Fruit fly (Drosophila melanogaster): Measurements from ENCODE around the gene CG32473.

The CG32473 gene

DNA sequence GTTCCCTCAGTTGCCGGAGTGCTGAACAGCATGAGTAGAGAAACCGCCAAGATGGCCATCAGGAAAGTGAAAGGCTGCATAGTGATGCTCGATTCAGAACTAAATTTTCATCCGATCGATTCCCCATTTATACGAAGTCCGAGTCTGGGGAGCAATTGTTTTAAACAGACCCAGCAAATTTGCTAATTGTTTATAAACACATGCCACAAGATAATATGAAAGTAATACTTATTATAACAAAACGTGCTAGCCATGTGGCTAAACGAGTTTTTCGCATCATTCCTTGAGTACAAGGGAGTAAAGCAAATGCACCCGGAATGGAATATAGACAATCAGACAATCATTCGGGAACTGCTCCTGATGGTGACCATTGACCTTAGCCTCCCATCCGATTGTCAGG, 10.6 kb downstream of the CG32473 start, which contains the start of gene CG44142:
Gene CG44142, minus strand, starts transcription at position 101 of the 400 bp plus-strand sequence.
- TF ChIP-seq insv (optimal IDR thresholded peaks at IDR 0.05) (no peak), Sin3A (optimal IDR thresholded peaks at IDR 0.05) (no peak), h (optimal IDR thresholded peaks at IDR 0.05) (no peak), Myc (optimal IDR thresholded peaks at IDR 0.05) (no peak), ttk (optimal IDR thresholded peaks at IDR 0.05) (no peak), psq (optimal IDR thresholded peaks at IDR 0.05) (no peak)

DNA sequence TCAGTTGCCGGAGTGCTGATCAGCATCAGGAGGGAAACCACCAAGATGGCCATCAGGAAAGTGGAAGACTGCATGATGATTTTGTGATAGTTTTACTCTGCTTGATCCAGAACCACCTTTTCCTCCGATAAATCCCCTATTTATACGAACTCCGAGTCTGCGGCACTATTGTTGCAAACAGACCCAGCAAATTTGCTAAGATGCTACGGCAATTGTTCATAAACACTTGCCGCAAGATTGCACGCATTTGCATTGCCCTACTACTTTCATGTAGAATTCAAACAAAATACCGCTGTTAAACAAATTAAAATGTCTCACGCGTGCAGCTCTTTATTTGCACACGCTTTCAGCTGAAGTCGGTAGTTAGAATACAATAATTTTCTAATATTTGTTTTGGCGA, 16.7 kb downstream of the CG32473 start, which contains the start of gene CG45080:
Gene CG45080, minus strand, starts transcription at position 101 of the 400 bp plus-strand sequence.
- TF ChIP-seq ttk (optimal IDR thresholded peaks at IDR 0.05), result no peak
- no peak for TF ChIP-seq Sin3A (optimal IDR thresholded peaks at IDR 0.05)
- TF ChIP-seq psq (optimal IDR thresholded peaks at IDR 0.05), result no peak
- TF ChIP-seq Myc (optimal IDR thresholded peaks at IDR 0.05), result no peak
- TF ChIP-seq h (optimal IDR thresholded peaks at IDR 0.05), result no peak
- no peak for TF ChIP-seq insv (optimal IDR thresholded peaks at IDR 0.05)

DNA sequence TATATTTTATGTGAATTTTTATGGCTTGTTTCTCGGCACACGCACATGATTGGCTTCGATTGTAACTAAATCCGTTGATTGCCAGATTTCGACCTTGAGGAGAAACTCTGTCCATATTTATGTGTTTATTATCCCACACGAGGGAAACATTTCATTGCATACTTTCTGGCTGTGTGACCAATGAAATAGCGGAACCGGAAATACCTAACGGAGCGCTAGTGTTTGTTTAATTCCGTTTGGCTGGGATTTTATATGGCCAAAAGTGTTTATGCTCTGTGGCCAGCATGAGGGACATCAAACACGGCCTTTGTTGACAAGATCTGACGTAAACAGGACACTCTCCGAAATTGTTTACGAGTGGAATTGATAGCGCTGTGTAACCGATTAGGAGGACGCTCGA, 17.4 kb downstream of the CG32473 start:
- TF ChIP-seq h (optimal IDR thresholded peaks at IDR 0.05), result no peak
- TF ChIP-seq Sin3A (optimal IDR thresholded peaks at IDR 0.05), result no peak
- TF ChIP-seq insv (optimal IDR thresholded peaks at IDR 0.05), result no peak
- TF ChIP-seq psq (optimal IDR thresholded peaks at IDR 0.05), result no peak
- TF ChIP-seq ttk (optimal IDR thresholded peaks at IDR 0.05), result no peak
- TF ChIP-seq Myc (optimal IDR thresholded peaks at IDR 0.05), result no peak

DNA sequence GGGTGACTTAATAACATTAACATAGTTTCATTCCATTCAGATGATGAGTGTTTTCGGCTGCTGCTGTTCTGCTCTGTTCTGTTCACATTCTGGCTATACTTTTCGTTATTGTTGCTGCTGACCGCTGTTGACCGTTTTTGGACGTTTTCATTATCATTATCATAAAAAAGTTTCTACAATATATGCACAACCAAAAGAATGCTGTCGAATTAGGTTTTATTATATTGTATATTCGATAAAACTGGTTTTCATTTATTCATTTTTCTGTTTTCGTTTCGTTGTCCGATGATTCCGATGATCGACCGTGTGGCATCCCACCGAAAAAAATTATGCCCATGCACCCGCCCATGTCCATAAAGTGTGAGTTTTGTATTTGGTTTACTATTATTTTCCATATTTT, 30.6 kb downstream of the CG32473 start:
- TF ChIP-seq h (optimal IDR thresholded peaks at IDR 0.05), result no peak
- TF ChIP-seq psq (optimal IDR thresholded peaks at IDR 0.05), result no peak
- no peak for TF ChIP-seq Myc (optimal IDR thresholded peaks at IDR 0.05)
- TF ChIP-seq ttk (optimal IDR thresholded peaks at IDR 0.05), result no peak
- TF ChIP-seq Sin3A (optimal IDR thresholded peaks at IDR 0.05), result no peak
- no peak for TF ChIP-seq insv (optimal IDR thresholded peaks at IDR 0.05)

DNA sequence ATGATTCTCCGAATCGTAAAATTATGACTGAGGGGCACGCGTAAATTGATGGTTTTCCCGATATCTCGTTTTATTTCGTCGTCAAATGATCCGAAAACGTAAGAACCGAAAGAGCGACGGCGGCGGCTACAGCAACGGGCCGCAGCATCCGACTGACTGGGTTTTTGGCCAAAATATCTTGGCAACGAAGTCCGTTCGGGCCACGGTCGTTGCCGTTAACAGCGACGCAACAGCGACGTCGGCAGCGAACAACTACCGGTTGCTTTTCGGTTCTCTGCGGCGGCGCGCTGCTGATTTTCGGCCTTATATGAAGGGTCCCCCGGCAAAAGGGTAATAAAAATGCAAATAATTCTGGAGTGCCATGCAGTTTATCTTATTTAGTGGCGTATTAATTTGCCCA, 31.6 kb downstream of the CG32473 start, which contains the start of gene PK2-R2:
Gene PK2-R2, minus strand, starts transcription at position 160 of the 400 bp plus-strand sequence.
- TF ChIP-seq ttk (optimal IDR thresholded peaks at IDR 0.05) (no peak), Sin3A (optimal IDR thresholded peaks at IDR 0.05) (no peak), psq (optimal IDR thresholded peaks at IDR 0.05) (no peak), h (optimal IDR thresholded peaks at IDR 0.05) (no peak), Myc (optimal IDR thresholded peaks at IDR 0.05) (no peak), insv (optimal IDR thresholded peaks at IDR 0.05) (no peak)

DNA sequence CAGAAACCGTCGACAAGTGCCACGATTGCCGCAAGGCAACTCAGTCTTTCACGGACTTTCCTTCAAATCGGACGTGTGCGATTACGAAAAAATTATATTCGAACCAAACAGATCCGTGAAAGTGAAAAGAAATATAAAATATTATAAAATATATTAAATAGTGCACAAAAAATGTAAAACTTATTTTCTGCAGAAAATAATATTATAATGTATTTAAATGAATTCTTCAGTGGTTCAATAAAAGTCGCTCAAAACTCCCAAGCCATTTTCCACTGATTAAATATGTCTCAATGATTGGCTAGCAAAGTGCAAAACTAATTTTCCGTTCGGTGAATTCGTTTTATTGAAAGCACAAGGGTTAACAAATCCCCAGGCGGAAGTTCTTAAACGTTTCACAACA, 35.6 kb downstream of the CG32473 start, which contains the start of gene PK2-R1:
Gene PK2-R1, plus strand, starts transcription at position 301 of the 400 bp plus-strand sequence.
- TF ChIP-seq h (optimal IDR thresholded peaks at IDR 0.05), result no peak
- no peak for TF ChIP-seq psq (optimal IDR thresholded peaks at IDR 0.05)
- no peak for TF ChIP-seq Myc (optimal IDR thresholded peaks at IDR 0.05)
- TF ChIP-seq ttk (optimal IDR thresholded peaks at IDR 0.05), result no peak
- TF ChIP-seq Sin3A (optimal IDR thresholded peaks at IDR 0.05), result no peak
- TF ChIP-seq insv (optimal IDR thresholded peaks at IDR 0.05), result no peak

DNA sequence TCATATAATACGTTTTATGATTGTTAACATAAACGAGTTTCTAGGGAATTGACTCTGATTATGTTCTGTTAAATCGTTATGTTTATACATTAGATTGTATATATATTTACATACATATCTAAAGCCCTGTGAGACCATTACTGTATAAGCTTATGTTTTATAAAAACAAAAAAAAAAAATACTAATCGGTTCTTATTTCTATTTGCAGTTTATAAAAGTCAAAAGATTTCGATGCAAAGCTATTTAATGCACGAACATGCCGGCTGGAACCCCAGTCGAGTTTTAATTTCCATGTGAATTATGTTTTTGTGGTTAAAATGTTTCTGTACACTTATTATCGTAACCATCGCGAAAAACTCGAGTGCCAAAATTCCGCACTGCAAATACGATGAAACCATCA, 50.9 kb downstream of the CG32473 start, which contains the start of gene mthl12:
Gene mthl12, plus strand, starts transcription at position 301 of the 400 bp plus-strand sequence.
- TF ChIP-seq Myc (optimal IDR thresholded peaks at IDR 0.05) (no peak), Sin3A (optimal IDR thresholded peaks at IDR 0.05) (no peak), h (optimal IDR thresholded peaks at IDR 0.05) (no peak), ttk (optimal IDR thresholded peaks at IDR 0.05) (no peak), insv (optimal IDR thresholded peaks at IDR 0.05) (no peak), psq (optimal IDR thresholded peaks at IDR 0.05) (no peak)

DNA sequence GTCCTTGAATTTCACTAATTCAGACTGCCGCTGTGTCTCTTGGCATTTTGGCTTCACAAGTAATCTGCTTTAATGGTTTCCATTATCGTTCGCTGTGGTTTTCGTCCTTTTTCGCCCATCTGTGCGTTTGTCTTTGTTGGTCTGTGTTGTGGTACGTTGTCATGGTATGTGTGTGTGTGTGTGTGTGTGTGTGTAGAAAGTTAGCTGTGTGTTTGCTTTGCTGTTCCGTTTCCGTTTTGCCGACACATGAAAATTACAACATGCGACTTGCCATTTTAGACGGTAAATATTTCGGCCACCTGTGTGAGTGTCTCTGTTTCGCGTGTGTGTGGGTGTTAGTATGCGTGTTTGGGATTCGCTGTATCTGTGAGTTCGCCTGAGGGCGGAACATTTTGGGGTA, 54.5 kb downstream of the CG32473 start:
- TF ChIP-seq Sin3A (optimal IDR thresholded peaks at IDR 0.05) (no peak), Myc (optimal IDR thresholded peaks at IDR 0.05) (no peak), insv (optimal IDR thresholded peaks at IDR 0.05) (no peak), psq (optimal IDR thresholded peaks at IDR 0.05) (no peak), h (optimal IDR thresholded peaks at IDR 0.05) (no peak), ttk (optimal IDR thresholded peaks at IDR 0.05) (no peak)

DNA sequence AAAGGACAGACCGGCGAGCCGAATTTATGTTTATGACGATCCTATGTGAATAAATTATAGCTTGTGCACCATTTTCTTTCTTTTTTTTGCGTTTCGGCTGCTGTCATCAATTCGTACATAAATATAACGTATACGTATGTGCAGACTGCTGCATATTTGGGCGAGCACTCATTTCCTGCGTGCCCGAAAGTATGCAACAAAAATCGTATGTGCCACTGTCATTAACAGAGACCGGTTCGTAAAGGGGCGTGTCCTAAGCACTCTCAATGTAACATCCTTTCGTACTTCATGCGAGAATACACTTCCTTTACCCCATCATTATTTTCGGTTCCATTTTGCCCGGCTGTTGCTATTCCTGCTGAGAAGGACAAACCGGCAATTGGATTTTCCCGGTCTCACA, 57.7 kb downstream of the CG32473 start:
- no peak for TF ChIP-seq ttk (optimal IDR thresholded peaks at IDR 0.05)
- no peak for TF ChIP-seq insv (optimal IDR thresholded peaks at IDR 0.05)
- TF ChIP-seq h (optimal IDR thresholded peaks at IDR 0.05), result no peak
- no peak for TF ChIP-seq Sin3A (optimal IDR thresholded peaks at IDR 0.05)
- TF ChIP-seq Myc (optimal IDR thresholded peaks at IDR 0.05), result no peak
- no peak for TF ChIP-seq psq (optimal IDR thresholded peaks at IDR 0.05)
